Worm (Caenorhabditis elegans): ENCODE data around the gene K10B3.1.

Gene K10B3.1

DNA sequence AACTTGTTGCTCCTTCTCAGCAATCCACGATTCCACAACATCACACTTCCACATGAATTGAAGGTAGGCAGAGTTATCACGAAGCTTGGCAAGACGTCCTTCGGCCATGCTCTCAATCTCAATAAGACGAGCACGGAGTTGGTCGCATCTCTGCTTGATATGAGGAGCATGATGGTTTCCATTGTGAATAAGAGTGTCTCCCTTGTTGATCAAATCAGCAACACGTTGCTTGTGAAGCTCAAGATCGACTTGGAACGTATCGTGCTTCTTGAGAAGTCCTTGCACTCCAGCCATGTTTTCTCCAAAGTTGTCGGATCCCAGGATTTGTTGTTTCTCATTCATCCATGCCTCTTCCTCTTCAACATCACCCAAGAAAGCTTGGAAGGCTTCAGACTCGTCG is 15.7 kb upstream of the K10B3.1 start:
- TF ChIP-seq nhr-10 (tag; optimal IDR thresholded peaks at IDR 0.05) (no peak), nhr-11 (tag; optimal IDR thresholded peaks at IDR 0.05) (no peak), sem-4 (tag; optimal IDR thresholded peaks at IDR 0.05) (no peak), R02D3.7 (tag; optimal IDR thresholded peaks at IDR 0.05) (no peak), nhr-25 (tag; optimal IDR thresholded peaks at IDR 0.05) (no peak), fos-1 (tag; optimal IDR thresholded peaks at IDR 0.05) (no peak), lsy-2 (tag; optimal IDR thresholded peaks at IDR 0.05) (no peak), gmeb-1 (tag; optimal IDR thresholded peaks at IDR 0.05) (no peak), elt-1 (tag; optimal IDR thresholded peaks at IDR 0.05) (no peak), ztf-1 (GFP tag; conservative IDR thresholded peaks at IDR 0.05) (no peak), lin-13 (GFP tag; optimal IDR thresholded peaks at IDR 0.05) (no peak), elt-3 (tag; optimal IDR thresholded peaks at IDR 0.05) (no peak), ama-1 (optimal IDR thresholded peaks at IDR 0.05) (no peak), lin-39 (tag; optimal IDR thresholded peaks at IDR 0.05) (no peak), ceh-82 (tag; optimal IDR thresholded peaks at IDR 0.05) (no peak), ztf-11 (tag; optimal IDR thresholded peaks at IDR 0.05) (no peak), ztf-4 (tag; optimal IDR thresholded peaks at IDR 0.05) (no peak), C34F6.9 (tag; optimal IDR thresholded peaks at IDR 0.05) (no peak)

ce11 chrX:3126233-3126632 is 9.1 kb upstream of the K10B3.1 start:
- TF ChIP-seq alr-1 (tag; optimal IDR thresholded peaks at IDR 0.05) (no peak), R02D3.7 (tag; optimal IDR thresholded peaks at IDR 0.05) (no peak), peb-1 (tag; optimal IDR thresholded peaks at IDR 0.05) (no peak), sma-9 (GFP tag; optimal IDR thresholded peaks at IDR 0.05) (no peak), sma-9 (tag; optimal IDR thresholded peaks at IDR 0.05) (no peak), nhr-129 (tag; optimal IDR thresholded peaks at IDR 0.05) (peak; percentile 2), Y55F3AM.14 (GFP tag; optimal IDR thresholded peaks at IDR 0.05) (peak; percentile 42), ceh-16 (tag; optimal IDR thresholded peaks at IDR 0.05) (no peak), lin-13 (GFP tag; optimal IDR thresholded peaks at IDR 0.05) (peak; percentile 10), nhr-21 (tag; optimal IDR thresholded peaks at IDR 0.05) (no peak), unc-39 (tag; optimal IDR thresholded peaks at IDR 0.05) (no peak), C34F6.9 (tag; optimal IDR thresholded peaks at IDR 0.05) (peak; percentile 62), mab-5 (tag; optimal IDR thresholded peaks at IDR 0.05) (peak; percentile 0), fos-1 (tag; optimal IDR thresholded peaks at IDR 0.05) (no peak), snpc-4 (tag; optimal IDR thresholded peaks at IDR 0.05) (no peak), nhr-6 (tag; optimal IDR thresholded peaks at IDR 0.05) (no peak), lsy-2 (tag; optimal IDR thresholded peaks at IDR 0.05) (peak in 1 of 2 experiments; percentile 41), skn-1 (tag; optimal IDR thresholded peaks at IDR 0.05) (no peak), unc-55 (GFP tag; optimal IDR thresholded peaks at IDR 0.05) (peak; percentile 20), F13H6.1 (tag; optimal IDR thresholded peaks at IDR 0.05) (peak; percentile 23)

DNA sequence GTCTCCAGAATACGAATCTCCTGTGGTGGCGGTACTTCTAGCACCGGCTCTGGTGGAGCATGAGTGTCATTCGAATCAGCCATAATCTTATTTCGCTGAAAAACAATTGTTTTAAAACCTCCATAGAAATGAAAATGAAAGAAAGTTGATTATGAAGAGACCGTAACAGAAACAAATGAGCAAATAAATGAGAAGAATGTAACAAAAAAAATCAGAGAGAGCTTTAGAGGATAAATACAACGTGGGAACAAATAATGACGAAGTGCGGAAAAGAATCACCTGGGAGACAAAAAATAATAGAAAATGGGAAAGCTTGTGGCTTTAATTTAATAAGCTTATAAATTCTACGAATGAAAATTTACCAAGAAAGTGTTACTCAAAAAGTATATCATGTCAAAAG is 8.3 kb upstream of the K10B3.1 start, which contains the start of gene spc-1:
Gene spc-1, minus strand, starts transcription at position 101 of the 400 bp plus-strand sequence.
- TF ChIP-seq nhr-23 (tag; optimal IDR thresholded peaks at IDR 0.05), result no peak
- TF ChIP-seq ceh-82 (tag; optimal IDR thresholded peaks at IDR 0.05), result no peak
- no peak for TF ChIP-seq nhr-237 (tag; optimal IDR thresholded peaks at IDR 0.05)

DNA sequence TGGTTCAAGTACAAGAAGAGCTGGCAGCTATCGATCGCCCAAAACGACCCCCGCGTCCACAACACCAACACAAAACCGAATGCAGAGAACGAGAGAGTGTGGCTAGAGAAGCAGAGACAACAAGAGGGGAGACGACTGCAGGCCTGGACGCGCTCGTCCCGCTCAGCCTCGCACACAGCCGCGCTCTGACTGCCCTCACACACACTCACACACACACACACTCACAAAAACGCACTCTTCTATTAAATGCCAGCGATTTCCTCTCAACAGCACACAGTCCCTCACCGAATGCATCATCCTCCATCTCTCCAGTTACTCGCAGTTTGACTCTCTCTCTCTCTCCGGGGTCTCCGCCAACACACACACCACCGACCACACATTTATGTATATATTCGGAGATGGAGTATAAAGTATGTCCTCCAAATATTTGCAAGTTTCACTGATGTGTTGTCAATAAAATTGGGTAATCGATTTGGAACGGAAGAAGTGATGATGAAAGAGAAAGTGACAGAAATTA is 7.6 kb upstream of the K10B3.1 start:
- TF ChIP-seq nhr-237 (tag; optimal IDR thresholded peaks at IDR 0.05), result peak; percentile 21
- TF ChIP-seq nhr-77 (tag; optimal IDR thresholded peaks at IDR 0.05), result peak; percentile 9
- TF ChIP-seq lin-39 (tag; optimal IDR thresholded peaks at IDR 0.05), result peak; percentile 71
- peak; percentile 91 for TF ChIP-seq lin-11 (tag; optimal IDR thresholded peaks at IDR 0.05)
- no peak for TF ChIP-seq nhr-12 (tag; optimal IDR thresholded peaks at IDR 0.05)
- no peak for TF ChIP-seq nhr-23 (tag; optimal IDR thresholded peaks at IDR 0.05)
- peak; percentile 85 for TF ChIP-seq mab-5 (tag; optimal IDR thresholded peaks at IDR 0.05)
- no peak for TF ChIP-seq R02D3.7 (tag; optimal IDR thresholded peaks at IDR 0.05)
- TF ChIP-seq ztf-11 (tag; optimal IDR thresholded peaks at IDR 0.05), result peak; percentile 9
- TF ChIP-seq elt-3 (tag; optimal IDR thresholded peaks at IDR 0.05), result no peak
- peak; percentile 98 for TF ChIP-seq F13H6.1 (tag; optimal IDR thresholded peaks at IDR 0.05)
- peak; percentile 92 for TF ChIP-seq sem-4 (tag; optimal IDR thresholded peaks at IDR 0.05)
- peak; percentile 98 for TF ChIP-seq unc-55 (GFP tag; optimal IDR thresholded peaks at IDR 0.05)
- peak; percentile 56 for TF ChIP-seq gmeb-1 (tag; optimal IDR thresholded peaks at IDR 0.05)
- peak; percentile 67 to 87 for TF ChIP-seq mdl-1 (tag; optimal IDR thresholded peaks at IDR 0.05)
- no peak for TF ChIP-seq ztf-1 (GFP tag; conservative IDR thresholded peaks at IDR 0.05)
- TF ChIP-seq blmp-1 (tag; optimal IDR thresholded peaks at IDR 0.05; ENCODE audit: insufficient read depth), result peak; percentile 90
- TF ChIP-seq nhr-129 (tag; optimal IDR thresholded peaks at IDR 0.05), result peak; percentile 98
- TF ChIP-seq ceh-82 (tag; optimal IDR thresholded peaks at IDR 0.05), result peak; percentile 55
- TF ChIP-seq crh-2 (tag; optimal IDR thresholded peaks at IDR 0.05), result peak; percentile 96
- TF ChIP-seq mbf-1 (tag; optimal IDR thresholded peaks at IDR 0.05), result no peak
- peak; percentile 82 for TF ChIP-seq snpc-4 (tag; optimal IDR thresholded peaks at IDR 0.05)
- TF ChIP-seq ama-1 (optimal IDR thresholded peaks at IDR 0.05), result peak; percentile 10
- peak; percentile 92 for TF ChIP-seq sma-3 (GFP tag; optimal IDR thresholded peaks at IDR 0.05)
- TF ChIP-seq unc-39 (tag; optimal IDR thresholded peaks at IDR 0.05), result peak; percentile 92
- TF ChIP-seq peb-1 (tag; optimal IDR thresholded peaks at IDR 0.05), result peak; percentile 44
- no peak for TF ChIP-seq nhr-11 (tag; optimal IDR thresholded peaks at IDR 0.05)
- peak; percentile 77 for TF ChIP-seq ceh-16 (tag; optimal IDR thresholded peaks at IDR 0.05)
- TF ChIP-seq lsy-2 (tag; optimal IDR thresholded peaks at IDR 0.05), result peak; percentile 78 to 88
- TF ChIP-seq nhr-6 (tag; optimal IDR thresholded peaks at IDR 0.05), result peak; percentile 91
- TF ChIP-seq zag-1 (tag; optimal IDR thresholded peaks at IDR 0.05), result peak; percentile 91
- TF ChIP-seq skn-1 (tag; optimal IDR thresholded peaks at IDR 0.05), result no peak
- TF ChIP-seq nhr-21 (tag; optimal IDR thresholded peaks at IDR 0.05), result peak; percentile 85
- no peak for TF ChIP-seq ZK546.5 (tag; optimal IDR thresholded peaks at IDR 0.05)

All from whole organism, L2 larva.